Worm (Caenorhabditis elegans) whole organism, L4 larva: ENCODE results near the gene Y75B8A.63.

ENCODE experiments used
- ceh-44 ChIP-seq: fragments of 200-800 bp; sonication (Bioruptor generic); IDR thresholded peaks from 2 replicates; pipeline ENCODE4 v1.3.6; 2022; ENCODE audit warnings: missing genetic modification reagents, missing genetic modification characterization, missing compliant biosample characterization
- snpc-4 ChIP-seq: fragments of 150-350 bp; optimal IDR thresholded peaks from 2 replicates; lab custom pipeline; 2014; ENCODE audit warnings: missing biosample characterization, missing genetic modification characterization

DNA sequence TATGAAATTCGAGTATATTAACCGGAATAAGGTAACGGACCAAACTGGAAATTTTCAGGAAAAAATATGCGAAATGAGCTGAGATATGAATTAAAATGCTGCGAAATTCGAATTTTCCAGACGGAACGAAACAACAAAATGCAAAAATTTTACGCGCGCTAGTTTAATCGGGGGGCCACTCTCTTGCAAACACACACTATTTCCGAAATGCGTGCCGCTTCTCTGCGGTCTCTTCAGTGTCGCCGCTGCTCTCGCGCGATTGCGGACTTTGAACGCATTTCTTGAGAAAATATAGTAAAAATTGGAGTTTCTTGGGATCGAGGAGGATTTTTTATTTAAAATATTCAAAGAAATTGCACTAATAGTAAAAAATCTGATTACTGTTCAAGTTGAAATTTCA, 41.7 kb downstream of the Y75B8A.63 start:
- no peak for TF ChIP-seq ceh-44 (GFP tag; lab: Robert Waterston, UW)
- no peak for TF ChIP-seq snpc-4 (tag; lab: Kevin White, UChicago)
